Worm (Caenorhabditis elegans) whole organism, L4 larva: ENCODE data around the gene F58A4.6.

Experiments
- egl-27 ChIP-seq: sonication (generic microtip); optimal IDR thresholded peaks from 3 replicates; lab custom pipeline; 2017; ENCODE audit warnings: missing biosample characterization, missing genetic modification reagents, missing genetic modification characterization
- nhr-77 ChIP-seq: fragments of 150-350 bp; optimal IDR thresholded peaks from 2 replicates; lab custom pipeline; 2014; ENCODE audit warnings: missing biosample characterization, missing genetic modification characterization

DNA sequence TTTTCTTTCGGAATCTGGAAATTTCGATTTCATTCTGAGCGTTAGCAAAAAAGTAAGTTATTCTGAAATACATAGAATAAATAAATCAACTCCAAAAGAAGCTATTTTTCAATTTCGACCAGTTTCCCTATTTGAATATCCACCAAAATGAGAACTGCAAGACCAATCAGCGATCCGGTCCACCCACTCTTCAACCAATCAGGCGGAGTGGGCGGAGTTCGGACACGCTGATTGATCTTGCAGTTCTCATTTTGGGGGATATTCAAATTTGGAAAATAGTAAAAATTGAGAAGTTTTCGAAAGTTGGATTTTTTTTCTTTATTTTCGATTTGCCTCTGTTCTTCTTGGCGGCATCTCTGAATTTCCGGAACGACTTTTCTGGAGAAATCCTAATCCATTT is 43.4 kb upstream of the F58A4.6 start:
- TF ChIP-seq egl-27 (no peak), nhr-77 (tag; lab: Kevin White, UChicago) (no peak)
